Worm (Caenorhabditis elegans) whole organism, L3 larva: ENCODE results near the gene T14G12.11.

Experiments used
- nhr-237 ChIP-seq: fragments of 150-350 bp; optimal IDR thresholded peaks from 2 replicates; lab custom pipeline; 2014; ENCODE audit warnings: missing biosample characterization, missing genetic modification characterization
- nhr-76 ChIP-seq: fragments of 150-350 bp; sonication (generic microtip); optimal IDR thresholded peaks from 5 replicates; lab custom pipeline; 2014; ENCODE audit warnings: missing biosample characterization, missing genetic modification characterization

DNA sequence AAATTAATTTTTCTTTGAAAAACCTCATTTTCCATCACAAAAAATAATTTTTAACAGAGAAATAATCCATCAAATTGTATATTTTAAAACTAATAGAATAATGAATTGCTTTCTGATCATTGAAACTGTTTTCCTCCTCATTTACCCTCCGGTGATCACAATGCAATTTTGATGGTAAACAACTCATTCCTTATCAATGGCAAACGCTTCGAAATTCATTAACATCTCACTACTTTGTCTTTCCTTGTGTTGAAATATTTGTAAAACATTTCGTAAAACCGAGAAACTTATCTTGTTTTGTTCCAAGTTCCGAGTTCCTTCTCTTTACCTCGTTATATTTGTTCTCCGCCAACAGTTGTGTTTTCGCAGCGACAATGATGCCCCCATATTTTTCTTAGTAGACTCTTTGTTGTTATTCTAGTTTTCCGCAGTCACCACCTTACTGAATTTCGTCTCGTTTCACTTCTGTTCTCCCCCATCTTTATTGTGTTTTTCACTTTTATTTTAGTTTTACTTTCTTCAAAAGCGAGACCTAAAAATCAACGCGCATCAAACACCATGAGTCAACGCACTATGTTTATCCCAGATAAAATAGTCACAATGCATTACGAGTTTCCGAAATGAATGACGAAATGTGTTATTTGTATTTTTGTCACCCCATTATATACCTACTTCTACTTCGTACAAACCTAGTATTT, 22.9 kb upstream of the T14G12.11 start:
- TF ChIP-seq nhr-76 (tag; lab: Kevin White, UChicago) (no peak), nhr-237 (tag; lab: Kevin White, UChicago) (no peak)
